Worm (Caenorhabditis elegans) whole organism, late embryonic: ENCODE results near the gene cah-4.

ENCODE experiments used
- C08G9.2 ChIP-seq: sonication (generic microtip); optimal IDR thresholded peaks from 2 replicates; lab custom pipeline; 2016; ENCODE audit warnings: mild to moderate bottlenecking, missing genetic modification characterization, moderate library complexity, missing compliant biosample characterization
- K02D7.2 ChIP-seq: sonication (generic microtip); optimal IDR thresholded peaks from 2 replicates; lab custom pipeline; 2017; ENCODE audit warnings: mild to moderate bottlenecking, missing genetic modification characterization, missing compliant biosample characterization
- K09A11.1 ChIP-seq: sonication (generic microtip); optimal IDR thresholded peaks from 2 replicates; lab custom pipeline; 2017; ENCODE audit warnings: antibody characterized with exemption, mild to moderate bottlenecking, missing genetic modification characterization, missing compliant biosample characterization; ENCODE audit not compliant: insufficient read depth
- T23F11.4 ChIP-seq: fragments of 200-800 bp; sonication (Bioruptor generic); optimal IDR thresholded peaks from 2 replicates; lab custom pipeline; 2018; ENCODE audit warnings: mild to moderate bottlenecking, missing genetic modification characterization, missing compliant biosample characterization
- Y22D7AL.16 ChIP-seq: sonication (generic microtip); optimal IDR thresholded peaks from 2 replicates; lab custom pipeline; 2016; ENCODE audit warnings: missing genetic modification characterization, missing compliant biosample characterization
- ceh-19 ChIP-seq: fragments of 200-800 bp; sonication (Bioruptor generic); optimal IDR thresholded peaks from 2 replicates; lab custom pipeline; 2018; ENCODE audit warnings: mild to moderate bottlenecking, missing genetic modification characterization, missing compliant biosample characterization
- ceh-2 ChIP-seq: sonication (generic microtip); optimal IDR thresholded peaks from 2 replicates; lab custom pipeline; 2016; ENCODE audit warnings: missing genotype, missing genetic modification characterization, missing compliant biosample characterization
- ceh-24 ChIP-seq: sonication (generic microtip); optimal IDR thresholded peaks from 2 replicates; lab custom pipeline; 2016; ENCODE audit warnings: mild to moderate bottlenecking, missing genetic modification characterization, missing compliant biosample characterization
- ceh-30 ChIP-seq: fragments of 150-350 bp; optimal IDR thresholded peaks from 2 replicates; lab custom pipeline; 2014; ENCODE audit warnings: missing biosample characterization, missing genetic modification characterization
- ceh-31 ChIP-seq: sonication (generic microtip); optimal IDR thresholded peaks from 2 replicates; lab custom pipeline; 2016; ENCODE audit warnings: missing genetic modification characterization, missing compliant biosample characterization
- ceh-34 ChIP-seq: sonication (generic microtip); optimal IDR thresholded peaks from 2 replicates; lab custom pipeline; 2016; ENCODE audit warnings: mild to moderate bottlenecking, missing genetic modification characterization, missing compliant biosample characterization
- ceh-48 ChIP-seq: sonication (generic microtip); optimal IDR thresholded peaks from 2 replicates; lab custom pipeline; 2016; ENCODE audit warnings: missing genetic modification characterization, inconsistent platforms, missing compliant biosample characterization
- che-1 ChIP-seq: sonication (generic microtip); optimal IDR thresholded peaks from 2 replicates; lab custom pipeline; 2016; ENCODE audit warnings: mild to moderate bottlenecking, missing genetic modification characterization, missing compliant biosample characterization
- dmd-4 ChIP-seq: sonication (generic microtip); optimal IDR thresholded peaks from 2 replicates; lab custom pipeline; 2016; ENCODE audit warnings: borderline replicate concordance, missing genetic modification characterization, missing compliant biosample characterization
- dve-1 ChIP-seq: sonication (generic microtip); optimal IDR thresholded peaks from 2 replicates; lab custom pipeline; 2017; ENCODE audit warnings: antibody characterized with exemption, mild to moderate bottlenecking, missing genetic modification characterization, missing compliant biosample characterization
- elt-4 ChIP-seq: sonication (generic microtip); optimal IDR thresholded peaks from 2 replicates; lab custom pipeline; 2016; ENCODE audit warnings: missing genetic modification characterization, missing compliant biosample characterization
- ets-4 ChIP-seq: sonication (generic microtip); optimal IDR thresholded peaks from 2 replicates; lab custom pipeline; 2016; ENCODE audit warnings: missing genetic modification characterization, missing compliant biosample characterization
- fax-1 ChIP-seq: sonication (generic microtip); optimal IDR thresholded peaks from 2 replicates; lab custom pipeline; 2016; ENCODE audit warnings: missing genotype, missing genetic modification characterization, missing compliant biosample characterization
- hlh-13 ChIP-seq: fragments of 200-800 bp; sonication (Bioruptor generic); optimal IDR thresholded peaks from 2 replicates; lab custom pipeline; 2018; ENCODE audit warnings: mild to moderate bottlenecking, missing genetic modification characterization, missing compliant biosample characterization
- hlh-30 ChIP-seq: sonication (generic microtip); optimal IDR thresholded peaks from 2 replicates; lab custom pipeline; 2017; ENCODE audit warnings: antibody characterized with exemption, missing genetic modification characterization, missing compliant biosample characterization; ENCODE audit not compliant: insufficient read depth
- lim-6 ChIP-seq: sonication (generic microtip); optimal IDR thresholded peaks from 2 replicates; lab custom pipeline; 2016; ENCODE audit warnings: missing genetic modification characterization, missing compliant biosample characterization
- lin-11 ChIP-seq: fragments of 200-800 bp; sonication (Bioruptor generic); optimal IDR thresholded peaks from 2 replicates; lab custom pipeline; 2018; ENCODE audit warnings: mild to moderate bottlenecking, missing genetic modification characterization, missing compliant biosample characterization
- madf-2 ChIP-seq: sonication (generic microtip); optimal IDR thresholded peaks from 2 replicates; lab custom pipeline; 2017; ENCODE audit warnings: missing genetic modification characterization, missing compliant biosample characterization
- mec-3 ChIP-seq: sonication (generic microtip); optimal IDR thresholded peaks from 2 replicates; lab custom pipeline; 2016; ENCODE audit warnings: borderline replicate concordance, missing genetic modification characterization, missing compliant biosample characterization
- pag-3 ChIP-seq: sonication (generic microtip); optimal IDR thresholded peaks from 2 replicates; lab custom pipeline; 2016; ENCODE audit warnings: missing compliant biosample characterization, missing genetic modification characterization, borderline replicate concordance
- pat-9 ChIP-seq: fragments of 200-800 bp; sonication (Bioruptor generic); optimal IDR thresholded peaks from 2 replicates; lab custom pipeline; 2018; ENCODE audit warnings: mild to moderate bottlenecking, missing genetic modification characterization, moderate library complexity, missing compliant biosample characterization
- pax-1 ChIP-seq: fragments of 150-350 bp; optimal IDR thresholded peaks from 2 replicates; lab custom pipeline; 2014; ENCODE audit warnings: missing biosample characterization, missing genetic modification characterization
- pha-2 ChIP-seq: sonication (generic microtip); optimal IDR thresholded peaks from 2 replicates; lab custom pipeline; 2017; ENCODE audit warnings: mild to moderate bottlenecking, missing genetic modification characterization, missing compliant biosample characterization
- pha-4 ChIP-seq: fragments of 150-350 bp; optimal IDR thresholded peaks from 2 replicates; lab custom pipeline; 2018; ENCODE audit warnings: missing biosample characterization, missing genetic modification reagents, missing genetic modification characterization
- ref-2 ChIP-seq: sonication (generic microtip); optimal IDR thresholded peaks from 2 replicates; lab custom pipeline; 2016; ENCODE audit warnings: missing genetic modification characterization, missing compliant biosample characterization
- rnt-1 ChIP-seq: sonication (generic microtip); optimal IDR thresholded peaks from 2 replicates; lab custom pipeline; 2016; ENCODE audit warnings: missing genetic modification characterization, missing compliant biosample characterization
- sdc-2 ChIP-seq: sonication (generic microtip); optimal IDR thresholded peaks from 2 replicates; lab custom pipeline; 2016; ENCODE audit warnings: missing genotype, missing genetic modification characterization, missing compliant biosample characterization
- sox-4 ChIP-seq: sonication (generic microtip); optimal IDR thresholded peaks from 2 replicates; lab custom pipeline; 2017; ENCODE audit warnings: mild to moderate bottlenecking, missing genetic modification characterization, inconsistent platforms, missing compliant biosample characterization
- syd-9 ChIP-seq: sonication (generic microtip); optimal IDR thresholded peaks from 2 replicates; lab custom pipeline; 2016; ENCODE audit warnings: mild to moderate bottlenecking, missing genetic modification characterization, moderate library complexity, missing compliant biosample characterization
- tbx-2 ChIP-seq: sonication (generic microtip); optimal IDR thresholded peaks from 2 replicates; lab custom pipeline; 2016; ENCODE audit warnings: missing genetic modification characterization, missing compliant biosample characterization
- unc-86 ChIP-seq: sonication (generic microtip); optimal IDR thresholded peaks from 2 replicates; lab custom pipeline; 2016; ENCODE audit warnings: missing genetic modification characterization, missing compliant biosample characterization

Gene cah-4

DNA sequence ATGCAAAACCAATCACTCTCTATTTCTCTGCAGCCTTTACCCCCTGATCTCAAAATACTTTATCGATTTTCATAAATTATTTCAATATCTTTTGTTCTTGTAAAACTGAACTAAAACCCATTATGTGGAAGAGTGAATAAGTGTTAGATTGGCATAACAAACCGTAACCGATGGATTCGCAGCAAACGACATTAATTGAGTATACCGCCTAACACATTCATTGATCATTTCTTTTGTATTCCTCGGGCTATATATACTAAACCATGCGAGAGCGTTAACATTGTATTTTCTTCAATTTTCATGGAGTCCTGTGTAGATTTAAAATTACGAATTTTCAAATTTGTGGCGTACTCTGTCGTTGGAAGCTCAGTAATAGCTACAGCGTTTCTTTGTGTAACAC lies 47.4 kb downstream of the cah-4 start, which contains the start of gene col-9:
TSS of gene col-9 (plus strand) at position 301 of the 400 bp plus-strand sequence.
- TF ChIP-seq pat-9 (tag; lab: Kevin White, UChicago) (no peak), dve-1 (tag; lab: Kevin White, UChicago) (no peak), che-1 (tag; lab: Kevin White, UChicago) (no peak), mec-3 (tag; lab: Kevin White, UChicago) (no peak), lin-11 (tag; lab: Kevin White, UChicago) (no peak), fax-1 (no peak), unc-86 (tag; lab: Kevin White, UChicago) (no peak), pha-4 (tag; lab: Kevin White, UChicago) (no peak), ets-4 (tag; lab: Kevin White, UChicago) (no peak), pax-1 (tag; lab: Kevin White, UChicago) (no peak), Y22D7AL.16 (tag; lab: Kevin White, UChicago) (no peak), syd-9 (tag; lab: Kevin White, UChicago) (no peak), hlh-13 (GFP tag; lab: Kevin White, UChicago) (no peak), lim-6 (tag; lab: Kevin White, UChicago) (no peak), ceh-19 (GFP tag; lab: Kevin White, UChicago) (no peak), ceh-24 (tag; lab: Kevin White, UChicago) (no peak), K02D7.2 (tag; lab: Kevin White, UChicago) (no peak)

DNA sequence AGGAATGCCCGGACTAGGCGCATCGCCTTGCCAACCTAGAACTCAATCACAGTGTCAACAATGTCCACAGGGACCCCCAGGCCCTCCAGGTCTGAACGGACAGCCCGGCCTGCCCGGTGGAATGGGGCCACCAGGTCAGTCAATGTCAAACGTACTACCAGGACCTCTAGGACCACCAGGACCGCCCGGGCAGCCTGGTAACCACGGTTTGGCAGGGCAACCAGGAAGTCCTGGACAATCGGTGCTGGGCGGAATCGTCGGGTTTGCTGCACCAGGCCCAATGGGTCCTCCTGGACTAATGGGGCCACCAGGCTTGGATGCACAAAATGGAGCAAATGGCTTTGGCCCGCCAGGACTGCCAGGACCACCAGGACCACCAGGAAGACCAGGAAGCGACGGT lies 48.3 kb downstream of the cah-4 start:
- TF ChIP-seq pha-2 (tag; lab: Kevin White, UChicago): no peak
- TF ChIP-seq tbx-2: no peak
- no peak for TF ChIP-seq ceh-2 (tag; lab: Kevin White, UChicago)
- TF ChIP-seq rnt-1 (tag; lab: Kevin White, UChicago): no peak
- no peak for TF ChIP-seq elt-4 (tag; lab: Kevin White, UChicago)
- no peak for TF ChIP-seq ceh-48 (tag; lab: Kevin White, UChicago)
- peak; percentile 41 for TF ChIP-seq C08G9.2 (tag; lab: Kevin White, UChicago)
- no peak for TF ChIP-seq madf-2 (tag; lab: Kevin White, UChicago)
- peak; percentile 36 for TF ChIP-seq pag-3 (tag; lab: Kevin White, UChicago)
- no peak for TF ChIP-seq dmd-4 (tag; lab: Kevin White, UChicago)
- no peak for TF ChIP-seq sdc-2 (tag; lab: Kevin White, UChicago)
- TF ChIP-seq, all 69 proteins: peak for 2

- no peak for TF ChIP-seq ets-4 (tag; lab: Kevin White, UChicago)
- TF ChIP-seq sox-4 (tag; lab: Kevin White, UChicago): no peak
- TF ChIP-seq dmd-4 (tag; lab: Kevin White, UChicago): no peak
- TF ChIP-seq pat-9 (tag; lab: Kevin White, UChicago): no peak
- TF ChIP-seq pha-4 (tag; lab: Kevin White, UChicago): no peak
- TF ChIP-seq ceh-2 (tag; lab: Kevin White, UChicago): no peak
- no peak for TF ChIP-seq tbx-2
- TF ChIP-seq ceh-30 (tag; lab: Kevin White, UChicago): no peak
- no peak for TF ChIP-seq ceh-34 (tag; lab: Kevin White, UChicago)
- TF ChIP-seq pag-3 (tag; lab: Kevin White, UChicago): no peak
- TF ChIP-seq K09A11.1: no peak
- TF ChIP-seq hlh-30 (tag; lab: Kevin White, UChicago): no peak
- TF ChIP-seq rnt-1 (tag; lab: Kevin White, UChicago): no peak
- TF ChIP-seq ref-2 (tag; lab: Kevin White, UChicago): no peak
- no peak for TF ChIP-seq T23F11.4 (GFP tag; lab: Kevin White, UChicago)
- no peak for TF ChIP-seq pha-2 (tag; lab: Kevin White, UChicago)
- TF ChIP-seq ceh-31: no peak
These were observed 48.8 kb downstream of the cah-4 start, which contains the start of gene col-44 for ce11 chrX:13591175-13591574. Gene col-44 (plus strand): TSS chrX:13591475.
